Fruit fly (Drosophila melanogaster): ENCODE measurements around the gene CG15308.

- TF ChIP-seq psq (optimal IDR thresholded peaks at IDR 0.05) (no peak), Myc (optimal IDR thresholded peaks at IDR 0.05) (no peak), h (optimal IDR thresholded peaks at IDR 0.05) (no peak), ttk (optimal IDR thresholded peaks at IDR 0.05) (no peak), insv (optimal IDR thresholded peaks at IDR 0.05) (no peak)
Observed at dm6 chrX:10265213-10266017, 46.5 kb upstream of the CG15308 start, which contains the start of gene CG12643.
